Fruit fly (Drosophila melanogaster) whole organism, embryonic: ENCODE measurements around the gene Pde11.

Source experiments
- Abd-B ChIP-seq: fragments of 200-800 bp; sonication (Bioruptor generic); optimal IDR thresholded peaks from 2 replicates; lab custom pipeline; 2018; ENCODE audit warnings: missing biosample characterization, mild to moderate bottlenecking, missing genetic modification characterization, moderate library complexity
- Ada2b ChIP-seq: fragments of 200-800 bp; sonication (Bioruptor generic); IDR thresholded peaks from 2 replicates; pipeline ENCODE4 v1.3.6; 2022; ENCODE audit warnings: missing biosample characterization, missing genetic modification characterization
- Atf-2 ChIP-seq: fragments of 200-800 bp; sonication (Bioruptor generic); optimal IDR thresholded peaks from 2 replicates; lab custom pipeline; 2016; ENCODE audit warnings: missing biosample characterization, missing genetic modification characterization
- CG10431 ChIP-seq: fragments of 200-800 bp; sonication (Bioruptor generic); optimal IDR thresholded peaks from 3 replicates; lab custom pipeline; 2018; ENCODE audit warnings: missing biosample characterization, mild to moderate bottlenecking, missing genetic modification characterization
- CG11398 ChIP-seq: fragments of 200-800 bp; sonication (Bioruptor generic); optimal IDR thresholded peaks from 2 replicates; lab custom pipeline; 2016; ENCODE audit warnings: missing biosample characterization, missing genetic modification characterization
- CG12299 ChIP-seq: fragments of 200-800 bp; sonication (Bioruptor generic); optimal IDR thresholded peaks from 2 replicates; lab custom pipeline; 2018; ENCODE audit warnings: missing biosample characterization, mild to moderate bottlenecking, missing genetic modification characterization
- CG13424 ChIP-seq: fragments of 200-800 bp; sonication (Bioruptor generic); optimal IDR thresholded peaks from 2 replicates; lab custom pipeline; 2019; ENCODE audit warnings: missing biosample characterization, mild to moderate bottlenecking, missing genetic modification characterization, moderate library complexity
- CG13624 ChIP-seq: fragments of 200-800 bp; sonication (Bioruptor generic); optimal IDR thresholded peaks from 2 replicates; lab custom pipeline; 2016; ENCODE audit warnings: missing biosample characterization, missing genetic modification characterization
- CG13894 ChIP-seq: fragments of 200-800 bp; sonication (Bioruptor generic); optimal IDR thresholded peaks from 3 replicates; lab custom pipeline; 2018; ENCODE audit warnings: missing biosample characterization, mild to moderate bottlenecking, missing genetic modification characterization, moderate library complexity
- CG14050 ChIP-seq: fragments of 200-800 bp; sonication (Bioruptor generic); IDR thresholded peaks from 3 replicates; pipeline ENCODE4 v1.3.6; 2022; ENCODE audit warnings: missing biosample characterization, missing genetic modification characterization
- CG15514 ChIP-seq: fragments of 200-800 bp; sonication (Bioruptor generic); optimal IDR thresholded peaks from 3 replicates; lab custom pipeline; 2017; ENCODE audit warnings: missing biosample characterization, missing genetic modification characterization, mild to moderate bottlenecking, moderate library complexity, missing genetic modification reagents
- CG16813 ChIP-seq: fragments of 200-800 bp; sonication (Bioruptor generic); IDR thresholded peaks from 3 replicates; pipeline ENCODE4 v1.3.6; 2022; ENCODE audit warnings: missing biosample characterization, missing genetic modification characterization; ENCODE audit not compliant: partially characterized antibody
- CG2116 ChIP-seq: fragments of 200-800 bp; sonication (Bioruptor generic); optimal IDR thresholded peaks from 3 replicates; lab custom pipeline; 2018; ENCODE audit warnings: missing biosample characterization, mild to moderate bottlenecking, missing genetic modification characterization
- CG2129 ChIP-seq: fragments of 200-800 bp; sonication (Bioruptor generic); IDR thresholded peaks from 2 replicates; pipeline ENCODE4 v1.3.6; 2022; ENCODE audit warnings: missing biosample characterization, missing genetic modification characterization; ENCODE audit not compliant: partially characterized antibody
- CG2202 ChIP-seq: fragments of 200-800 bp; sonication (Bioruptor generic); optimal IDR thresholded peaks from 2 replicates; lab custom pipeline; 2018; ENCODE audit warnings: missing biosample characterization, mild to moderate bottlenecking, missing genetic modification characterization
- CG2678 ChIP-seq: fragments of 200-800 bp; sonication (Bioruptor generic); optimal IDR thresholded peaks from 3 replicates; lab custom pipeline; 2019; ENCODE audit warnings: missing biosample characterization, mild to moderate bottlenecking, missing genetic modification characterization, moderate library complexity
- CG30431 ChIP-seq: fragments of 200-800 bp; sonication (Bioruptor generic); optimal IDR thresholded peaks from 2 replicates; lab custom pipeline; 2017; ENCODE audit warnings: missing biosample characterization, missing genetic modification characterization
- CG32532 ChIP-seq: fragments of 200-800 bp; sonication (Bioruptor generic); IDR thresholded peaks from 2 replicates; pipeline ENCODE4 v1.3.6; 2022; ENCODE audit warnings: missing biosample characterization, missing genetic modification characterization
- CG32767 ChIP-seq: fragments of 200-800 bp; sonication (Bioruptor generic); IDR thresholded peaks from 2 replicates; pipeline ENCODE4 v1.3.6; 2022; ENCODE audit warnings: missing biosample characterization, missing genetic modification characterization
- CG3407 ChIP-seq: fragments of 200-800 bp; sonication (Bioruptor generic); optimal IDR thresholded peaks from 2 replicates; lab custom pipeline; 2018; ENCODE audit warnings: missing biosample characterization, mild to moderate bottlenecking, missing genetic modification characterization
- CG43689 ChIP-seq: fragments of 200-800 bp; sonication (Bioruptor generic); IDR thresholded peaks from 2 replicates; pipeline ENCODE4 v1.3.6; 2022; ENCODE audit warnings: missing biosample characterization, missing genetic modification characterization
- CG4730 ChIP-seq: fragments of 200-800 bp; sonication (Bioruptor generic); IDR thresholded peaks from 2 replicates; pipeline ENCODE4 v1.3.6; 2022; ENCODE audit warnings: missing biosample characterization, missing genetic modification characterization
- CG9817 ChIP-seq: fragments of 200-800 bp; sonication (Bioruptor generic); optimal IDR thresholded peaks from 2 replicates; lab custom pipeline; 2018; ENCODE audit warnings: missing biosample characterization, mild to moderate bottlenecking, missing genetic modification characterization, moderate library complexity
- Dad ChIP-seq: fragments of 200-800 bp; sonication (Bioruptor generic); optimal IDR thresholded peaks from 3 replicates; lab custom pipeline; 2016; ENCODE audit warnings: missing biosample characterization, missing genetic modification characterization
- Dref ChIP-seq: fragments of 200-800 bp; sonication (Bioruptor generic); IDR thresholded peaks from 2 replicates; pipeline ENCODE4 v1.3.6; 2022; ENCODE audit warnings: missing biosample characterization, missing genetic modification characterization
- H2.0 ChIP-seq: fragments of 200-800 bp; sonication (Bioruptor generic); IDR thresholded peaks from 2 replicates; pipeline ENCODE4 v1.3.6; 2022; ENCODE audit warnings: missing biosample characterization, missing genetic modification characterization
- Hmx ChIP-seq: fragments of 200-800 bp; sonication (Bioruptor generic); optimal IDR thresholded peaks from 2 replicates; lab custom pipeline; 2016; ENCODE audit warnings: missing biosample characterization, missing genetic modification characterization
- Sry-β ChIP-seq: fragments of 200-800 bp; sonication (Bioruptor generic); optimal IDR thresholded peaks from 2 replicates; lab custom pipeline; 2018; ENCODE audit warnings: missing biosample characterization, mild to moderate bottlenecking, missing genetic modification characterization, moderate library complexity
- Ssrp ChIP-seq: fragments of 200-800 bp; sonication (Bioruptor generic); optimal IDR thresholded peaks from 2 replicates; lab custom pipeline; 2018; ENCODE audit warnings: missing biosample characterization, mild to moderate bottlenecking, missing genetic modification characterization, moderate library complexity
- ab ChIP-seq: fragments of 200-800 bp; sonication (Bioruptor generic); optimal IDR thresholded peaks from 2 replicates; lab custom pipeline; 2016; ENCODE audit warnings: missing biosample characterization, missing genetic modification characterization
- al ChIP-seq: fragments of 200-800 bp; sonication (Bioruptor generic); IDR thresholded peaks from 2 replicates; pipeline ENCODE4 v1.3.6; 2022; ENCODE audit warnings: missing biosample characterization, missing genetic modification characterization
- amos ChIP-seq: fragments of 200-800 bp; sonication (Bioruptor generic); IDR thresholded peaks from 2 replicates; pipeline ENCODE4 v1.3.6; 2022; ENCODE audit warnings: missing biosample characterization, missing genetic modification characterization; ENCODE audit not compliant: partially characterized antibody
- cad ChIP-seq: fragments of >200 bp; optimal IDR thresholded peaks from 2 replicates; lab custom pipeline; 2017; ENCODE audit warnings: missing biosample characterization, missing genetic modification characterization
- chn ChIP-seq: fragments of 200-800 bp; sonication (Bioruptor generic); optimal IDR thresholded peaks from 2 replicates; lab custom pipeline; 2016; ENCODE audit warnings: missing biosample characterization, missing genetic modification characterization
- crp ChIP-seq, 2 experiments: fragments of 200-800 bp; sonication (Bioruptor generic); optimal IDR thresholded peaks; 2 replicates in 1 of 2; 3 replicates in 1 of 2; lab custom pipeline; 2017; ENCODE audit warnings: missing biosample characterization in 2 of 2, missing genetic modification characterization in 2 of 2, mild to moderate bottlenecking in 1 of 2, moderate library complexity in 1 of 2
- eyg ChIP-seq: fragments of 200-800 bp; sonication (Bioruptor generic); optimal IDR thresholded peaks from 3 replicates; lab custom pipeline; 2016; ENCODE audit warnings: missing biosample characterization, missing genetic modification characterization
- hkb ChIP-seq, 2 experiments: fragments of 200-800 bp in 1 of 2; fragments of >200 bp in 1 of 2; sonication (Bioruptor generic) in 1 of 2; IDR thresholded peaks in 1 of 2; optimal IDR thresholded peaks in 1 of 2; 2 replicates each; pipeline versions ENCODE4 v1.3.6 to Lab custom; 2017 to 2022; ENCODE audit warnings: missing biosample characterization in 1 of 2, missing genetic modification characterization in 1 of 2
- hth ChIP-seq: fragments of >200 bp; optimal IDR thresholded peaks from 2 replicates; lab custom pipeline; 2017; ENCODE audit warnings: inconsistent platforms
- jigr1 ChIP-seq: fragments of 200-800 bp; sonication (Bioruptor generic); IDR thresholded peaks from 3 replicates; pipeline ENCODE4 v1.3.6; 2022; ENCODE audit warnings: missing biosample characterization, missing genetic modification characterization
- kah ChIP-seq: fragments of 200-800 bp; sonication (Bioruptor generic); optimal IDR thresholded peaks from 2 replicates; lab custom pipeline; 2018; ENCODE audit warnings: missing biosample characterization, mild to moderate bottlenecking, missing genetic modification characterization
- lab ChIP-seq: fragments of 200-800 bp; sonication (Bioruptor generic); optimal IDR thresholded peaks from 3 replicates; lab custom pipeline; 2017; ENCODE audit warnings: missing biosample characterization, missing genetic modification characterization, mild to moderate bottlenecking, moderate library complexity, missing genetic modification reagents
- nerfin-1 ChIP-seq: fragments of 200-800 bp; sonication (Bioruptor generic); optimal IDR thresholded peaks from 3 replicates; lab custom pipeline; 2019; ENCODE audit warnings: missing biosample characterization, mild to moderate bottlenecking, missing genetic modification characterization, moderate library complexity
- odd ChIP-seq: fragments of 200-800 bp; sonication (Bioruptor generic); optimal IDR thresholded peaks from 2 replicates; lab custom pipeline; 2017; ENCODE audit warnings: missing biosample characterization, mild to moderate bottlenecking, missing genetic modification characterization
- pb ChIP-seq: fragments of 200-800 bp; sonication (Bioruptor generic); optimal IDR thresholded peaks from 3 replicates; lab custom pipeline; 2016; ENCODE audit warnings: missing biosample characterization, missing genetic modification characterization
- ranshi ChIP-seq: fragments of 200-800 bp; sonication (Bioruptor generic); IDR thresholded peaks from 2 replicates; pipeline ENCODE4 v1.3.6; 2022; ENCODE audit warnings: missing biosample characterization, missing genetic modification characterization
- shn ChIP-seq: fragments of 200-800 bp; sonication (Bioruptor generic); optimal IDR thresholded peaks from 3 replicates; lab custom pipeline; 2016; ENCODE audit warnings: missing biosample characterization, missing genetic modification characterization
- so ChIP-seq: fragments of 200-800 bp; sonication (Bioruptor generic); IDR thresholded peaks from 3 replicates; pipeline ENCODE4 v1.3.6; 2022; ENCODE audit warnings: missing biosample characterization, missing genetic modification characterization
- tup ChIP-seq: fragments of 200-800 bp; sonication (Bioruptor generic); optimal IDR thresholded peaks from 2 replicates; lab custom pipeline; 2016; ENCODE audit warnings: missing biosample characterization, mild to moderate bottlenecking, missing genetic modification characterization, moderate library complexity
- wor ChIP-seq: fragments of 200-800 bp; sonication (Bioruptor generic); IDR thresholded peaks from 2 replicates; pipeline ENCODE4 v1.3.6; 2022; ENCODE audit warnings: missing biosample characterization, missing genetic modification characterization
- zen ChIP-seq: fragments of 200-800 bp; sonication (Bioruptor generic); optimal IDR thresholded peaks from 3 replicates; lab custom pipeline; 2018; ENCODE audit warnings: missing biosample characterization, mild to moderate bottlenecking, missing genetic modification characterization, moderate library complexity

Pde11 gene

DNA sequence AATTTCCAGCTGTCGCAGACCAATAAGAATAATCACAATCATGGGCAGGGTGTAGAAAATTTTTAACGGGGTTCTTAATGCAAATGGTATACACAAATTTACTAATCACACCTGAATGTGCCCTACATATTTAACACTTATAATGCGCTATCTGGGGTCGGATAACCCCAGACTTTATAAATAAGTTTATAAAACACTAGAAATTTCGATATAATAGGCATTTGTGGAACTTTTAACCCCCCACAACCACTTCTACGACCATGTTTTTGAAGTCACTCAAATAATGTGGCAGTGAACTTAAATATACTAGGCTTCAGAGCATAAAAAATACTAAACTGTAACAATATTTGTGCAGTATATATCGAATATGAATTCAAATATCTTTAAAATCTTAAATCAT lies 14.8 kb upstream of the Pde11 start, which contains the start of gene CG10413 (continued):
- TF ChIP-seq amos (peak; percentile 40; the same call in 1 of the 2 replicates), eyg (GFP tag; lab: Kevin White, UChicago) (peak; percentile 96), so (peak; percentile 98), CG14050 (GFP tag; lab: Robert Waterston, UW) (peak; percentile 96), tup (GFP tag; lab: Kevin White, UChicago) (peak; percentile 95), CG32532 (peak; percentile 99), Dad (GFP tag; lab: Kevin White, UChicago) (peak; percentile 96), CG2678 (tag; lab: Kevin White, UChicago) (peak; percentile 99), Abd-B (GFP tag; lab: Kevin White, UChicago) (peak; percentile 96), CG10431 (GFP tag; lab: Kevin White, UChicago) (peak; percentile 93), CG2202 (tag; lab: Kevin White, UChicago) (peak; percentile 98), al (GFP tag; lab: Robert Waterston, UW) (peak; percentile 98), CG2129 (GFP tag; lab: Robert Waterston, UW) (no peak), H2.0 (GFP tag; lab: Robert Waterston, UW) (peak; percentile 96), CG43689 (GFP tag; lab: Robert Waterston, UW) (peak; percentile 94), cad (GFP tag; lab: Kevin White, UChicago) (no peak), kah (GFP tag; lab: Kevin White, UChicago) (peak; percentile 95), hkb (optimal IDR thresholded peaks at IDR 0.05; lab: Kevin White, UChicago) (no peak), hkb (GFP tag; IDR thresholded peaks at IDR 0.05; lab: Robert Waterston, UW) (peak; percentile 97), CG9817 (tag; lab: Kevin White, UChicago) (peak; percentile 99), CG15514 (GFP tag; lab: Kevin White, UChicago) (peak; percentile 94), CG13624 (GFP tag; lab: Kevin White, UChicago) (peak; percentile 98), ranshi (peak; percentile 94), nerfin-1 (tag; lab: Kevin White, UChicago) (peak; percentile 96), Sry-β (GFP tag; lab: Kevin White, UChicago) (peak; percentile 61), wor (peak; percentile 90), Dref (GFP tag; lab: Robert Waterston, UW) (peak; percentile 47), CG12299 (tag; lab: Kevin White, UChicago) (peak; percentile 98), CG13894 (tag; lab: Kevin White, UChicago) (peak; percentile 98), pb (peak; percentile 90), CG11398 (GFP tag; lab: Kevin White, UChicago) (peak; percentile 94), CG3407 (GFP tag; lab: Kevin White, UChicago) (peak; percentile 96), CG13424 (tag; lab: Kevin White, UChicago) (peak; percentile 99), Atf-2 (peak; percentile 98), lab (GFP tag; lab: Kevin White, UChicago) (peak; percentile 99), CG2116 (GFP tag; lab: Kevin White, UChicago) (peak; percentile 89)

dm6 chr2L:18599152-18599551 lies 9.0 kb upstream of the Pde11 start:
- no peak for TF ChIP-seq Hmx (GFP tag; lab: Kevin White, UChicago)
- no peak for TF ChIP-seq CG32767 (GFP tag; lab: Robert Waterston, UW)
- TF ChIP-seq zen (tag; lab: Kevin White, UChicago) = peak; percentile 44
- peak; percentile 30 for TF ChIP-seq odd (GFP tag; lab: Kevin White, UChicago)
- no peak for TF ChIP-seq shn (GFP tag; lab: Kevin White, UChicago)
- TF ChIP-seq ab = no peak
- no peak for TF ChIP-seq CG16813
- no peak for TF ChIP-seq CG32532
- TF ChIP-seq Ada2b = no peak
- TF ChIP-seq chn (GFP tag; lab: Kevin White, UChicago) = no peak
- TF ChIP-seq CG4730 (GFP tag; lab: Robert Waterston, UW) = no peak
- peak; percentile 91 for TF ChIP-seq cad (GFP tag; lab: Kevin White, UChicago)
- TF ChIP-seq hth (lab: Kevin White, UChicago) = peak; percentile 76
- no peak for TF ChIP-seq Sry-β (GFP tag; lab: Kevin White, UChicago)
- no peak for TF ChIP-seq CG30431 (GFP tag; lab: Kevin White, UChicago)
- TF ChIP-seq jigr1 (GFP tag; lab: Robert Waterston, UW) = no peak
- no peak for TF ChIP-seq crp (GFP tag; optimal IDR thresholded peaks at IDR 0.05; lab: Kevin White, UChicago)
- TF ChIP-seq Ssrp (tag; lab: Kevin White, UChicago) = no peak
- TF ChIP-seq, all 482 proteins: peak for 4
